Fruit fly (Drosophila melanogaster): ENCODE data around the gene Nepl19.

The Nepl19 gene

dm6 chr3R:28831626-28832267 is 48.2 kb downstream of the Nepl19 start, which contains the start of gene WASp:
Gene WASp (minus strand): TSS chr3R:28832024.
- TF ChIP-seq CG8478 (optimal IDR thresholded peaks at IDR 0.05) = no peak
- TF ChIP-seq CTCF (optimal IDR thresholded peaks at IDR 0.05) = peak in 1 of 2 experiments; percentile 24

dm6 chr3R:28831172-28831571 is 48.8 kb downstream of the Nepl19 start:
- TF ChIP-seq CTCF (optimal IDR thresholded peaks at IDR 0.05) (no peak), CG8478 (optimal IDR thresholded peaks at IDR 0.05) (no peak)

- TF ChIP-seq CTCF (optimal IDR thresholded peaks at IDR 0.05) (no peak), CG8478 (optimal IDR thresholded peaks at IDR 0.05) (no peak)
Observed at dm6 chr3R:28830746-28831145, 49.2 kb downstream of the Nepl19 start.

- no peak for TF ChIP-seq CG8478 (optimal IDR thresholded peaks at IDR 0.05)
- TF ChIP-seq CTCF (optimal IDR thresholded peaks at IDR 0.05) = no peak
Observed at dm6 chr3R:28829328-28829916, 50.5 kb downstream of the Nepl19 start.

All from S2 (cell line).